Fruit fly (Drosophila melanogaster): Measurements from ENCODE around the gene CG14309.
A peak's percentile ranks its signal among the peaks of the same experiment; 100 is the strongest.

dm6 chr3R:18381014-18381512, 3.8 kb downstream of the CG14309 start, which contains the start of gene CG7675:
- TF ChIP-seq CTCF (optimal IDR thresholded peaks at IDR 0.05) (peak in 1 of 2 experiments; percentile 34), CG8478 (optimal IDR thresholded peaks at IDR 0.05) (no peak)

All from S2 (cell line).